Fruit fly (Drosophila melanogaster) S2 (cell line): ENCODE data around the gene CG3430.

Experiments
- CG8478 ChIP-seq: fragments of >200 bp; optimal IDR thresholded peaks from 2 replicates; lab custom pipeline; 2018
- CTCF ChIP-seq, 2 experiments: fragments of >200 bp; optimal IDR thresholded peaks; 2 replicates each; lab custom pipeline; 2018

DNA sequence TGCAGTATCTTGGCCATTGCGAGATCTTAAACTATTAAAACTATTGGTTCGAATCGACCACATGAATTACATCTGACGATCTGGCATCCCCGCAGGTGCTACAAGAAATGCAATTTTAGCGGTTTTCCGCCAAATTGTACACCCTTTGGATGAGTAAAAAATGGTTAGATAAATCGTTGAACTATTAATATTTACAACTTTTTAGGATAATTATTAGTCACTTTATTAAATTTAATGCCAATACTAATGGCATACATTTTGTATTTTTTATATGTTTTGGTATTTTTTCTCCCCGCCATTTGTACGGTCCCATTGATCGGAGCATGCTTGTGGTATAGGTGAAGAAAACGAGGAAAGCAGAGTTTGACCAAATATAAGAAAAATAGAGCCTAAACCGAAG, 49.0 kb upstream of the CG3430 start, which contains the start of the genes Polr1F and Rat1:
- no peak for TF ChIP-seq CG8478 (lab: Kevin White, UChicago)
- TF ChIP-seq CTCF (optimal IDR thresholded peaks at IDR 0.05; lab: Kevin White, UChicago): no peak
